Worm (Caenorhabditis elegans) whole organism, L1 larva: ENCODE results near the gene F52C12.6.

ENCODE experiments used
- F16B12.6 ChIP-seq: fragments of 150-350 bp; optimal IDR thresholded peaks from 2 replicates; lab custom pipeline; 2014; ENCODE audit warnings: missing biosample characterization, missing genetic modification characterization
- ama-1 ChIP-seq: fragments of 150-350 bp; optimal IDR thresholded peaks from 2 replicates; lab custom pipeline; 2014
- ceh-63 ChIP-seq: fragments of 200-800 bp; sonication (Bioruptor generic); optimal IDR thresholded peaks from 2 replicates; lab custom pipeline; 2018; ENCODE audit warnings: mild to moderate bottlenecking, missing genetic modification characterization, missing compliant biosample characterization
- ceh-8 ChIP-seq: fragments of 200-800 bp; sonication (Bioruptor generic); optimal IDR thresholded peaks from 2 replicates; lab custom pipeline; 2018; ENCODE audit warnings: mild to moderate bottlenecking, missing genetic modification characterization, moderate library complexity, missing compliant biosample characterization
- ceh-82 ChIP-seq, 3 experiments: fragments of 150-350 bp in 1 of 3; sonication (generic microtip) in 2 of 3; optimal IDR thresholded peaks; 2 replicates each; lab custom pipeline; 2014 to 2017; ENCODE audit warnings: missing biosample characterization in 3 of 3, missing genetic modification characterization in 3 of 3
- ceh-88 ChIP-seq: fragments of 200-800 bp; sonication (Bioruptor generic); IDR thresholded peaks from 2 replicates; pipeline ENCODE4 v1.3.6; 2022; ENCODE audit warnings: missing genetic modification characterization, missing compliant biosample characterization
- dpl-1 ChIP-seq, 3 experiments: fragments of 150-350 bp in 2 of 3; sonication (generic microtip) in 1 of 3; optimal IDR thresholded peaks; 2 replicates each; lab custom pipeline; 2014 to 2017; ENCODE audit warnings: missing biosample characterization in 3 of 3, missing genetic modification characterization in 3 of 3, missing genetic modification reagents in 3 of 3
- dsc-1 ChIP-seq: sonication (generic microtip); optimal IDR thresholded peaks from 2 replicates; lab custom pipeline; 2016; ENCODE audit warnings: mild to moderate bottlenecking, missing genetic modification characterization, missing compliant biosample characterization
- efl-1 ChIP-seq, 4 experiments: fragments of 150-350 bp; optimal IDR thresholded peaks in 3 of 4; peaks in 1 of 4; 1 replicate in 1 of 4; 2 replicates in 3 of 4; lab custom pipeline; 2014; ENCODE audit warnings: missing biosample characterization in 2 of 4, missing genetic modification characterization in 2 of 4, missing genetic modification reagents in 2 of 4
- fkh-10 ChIP-seq: sonication (generic microtip); optimal IDR thresholded peaks from 2 replicates; lab custom pipeline; 2017; ENCODE audit warnings: missing biosample characterization, missing genetic modification reagents, missing genetic modification characterization
- fkh-8 ChIP-seq: sonication (generic microtip); optimal IDR thresholded peaks from 2 replicates; lab custom pipeline; 2016; ENCODE audit warnings: mild to moderate bottlenecking, missing genetic modification characterization, missing compliant biosample characterization
- hlh-4 ChIP-seq: sonication (generic microtip); optimal IDR thresholded peaks from 2 replicates; lab custom pipeline; 2016; ENCODE audit warnings: mild to moderate bottlenecking, missing genetic modification characterization, missing compliant biosample characterization
- irx-1 ChIP-seq: sonication (generic microtip); optimal IDR thresholded peaks from 2 replicates; lab custom pipeline; 2016; ENCODE audit warnings: missing genetic modification characterization, missing compliant biosample characterization
- lin-13 ChIP-seq: fragments of 150-350 bp; optimal IDR thresholded peaks from 2 replicates; lab custom pipeline; 2014; ENCODE audit warnings: missing biosample characterization, missing genetic modification reagents, missing genetic modification characterization
- lin-14 ChIP-seq: fragments of 200-800 bp; sonication (Bioruptor generic); optimal IDR thresholded peaks from 2 replicates; lab custom pipeline; 2018; ENCODE audit warnings: mild to moderate bottlenecking, missing genetic modification characterization, moderate library complexity, missing compliant biosample characterization
- lin-15B ChIP-seq: fragments of 150-350 bp; sonication (generic microtip); optimal IDR thresholded peaks from 3 replicates; lab custom pipeline; 2014; ENCODE audit warnings: missing biosample characterization, missing genetic modification characterization
- lin-35 ChIP-seq, 2 experiments: fragments of 150-350 bp; optimal IDR thresholded peaks; 2 replicates each; lab custom pipeline; 2014; ENCODE audit warnings: missing biosample characterization in 2 of 2, missing genetic modification characterization in 2 of 2, missing genetic modification reagents in 2 of 2
- lsy-2 ChIP-seq, 2 experiments: fragments of 150-350 bp; optimal IDR thresholded peaks; 2 replicates each; lab custom pipeline; 2014; ENCODE audit warnings: missing biosample characterization in 2 of 2, missing genetic modification characterization in 2 of 2
- mep-1 ChIP-seq: fragments of 150-350 bp; optimal IDR thresholded peaks from 2 replicates; lab custom pipeline; 2014; ENCODE audit warnings: missing biosample characterization, missing genetic modification characterization
- nhr-28 ChIP-seq: fragments of 150-350 bp; optimal IDR thresholded peaks from 2 replicates; lab custom pipeline; 2014; ENCODE audit warnings: missing biosample characterization, missing genetic modification characterization
- nhr-71 ChIP-seq: sonication (generic microtip); optimal IDR thresholded peaks from 2 replicates; lab custom pipeline; 2016; ENCODE audit warnings: mild to moderate bottlenecking, missing genetic modification characterization, moderate library complexity, missing compliant biosample characterization
- nhr-76 ChIP-seq: sonication (generic microtip); optimal IDR thresholded peaks from 2 replicates; lab custom pipeline; 2017; ENCODE audit warnings: missing biosample characterization, missing genetic modification characterization
- nhr-84 ChIP-seq: sonication (generic microtip); optimal IDR thresholded peaks from 2 replicates; lab custom pipeline; 2017; ENCODE audit warnings: missing biosample characterization, missing genetic modification characterization
- nhr-85 ChIP-seq: sonication (generic microtip); peaks from one replicate; lab custom pipeline; 2016; ENCODE audit warnings: missing genetic modification characterization, inconsistent platforms, missing compliant biosample characterization
- nhr-90 ChIP-seq: sonication (generic microtip); optimal IDR thresholded peaks from 2 replicates; lab custom pipeline; 2016; ENCODE audit warnings: mild to moderate bottlenecking, missing genetic modification characterization, missing compliant biosample characterization; ENCODE audit not compliant: poor library complexity
- pax-3 ChIP-seq: fragments of 200-800 bp; sonication (Bioruptor generic); optimal IDR thresholded peaks from 2 replicates; lab custom pipeline; 2018; ENCODE audit warnings: mild to moderate bottlenecking, missing genetic modification characterization, moderate library complexity, missing compliant biosample characterization
- pqm-1 ChIP-seq: sonication (generic microtip); optimal IDR thresholded peaks from 3 replicates; lab custom pipeline; 2017; ENCODE audit warnings: missing biosample characterization, missing genetic modification characterization
- snu-23 ChIP-seq: sonication (generic microtip); optimal IDR thresholded peaks from 2 replicates; lab custom pipeline; 2016; ENCODE audit warnings: missing genetic modification characterization, missing compliant biosample characterization
- swsn-7 ChIP-seq: sonication (generic microtip); optimal IDR thresholded peaks from 2 replicates; lab custom pipeline; 2016; ENCODE audit warnings: missing genetic modification characterization, missing compliant biosample characterization
- tbx-2 ChIP-seq: sonication (generic microtip); optimal IDR thresholded peaks from 2 replicates; lab custom pipeline; 2016; ENCODE audit warnings: missing genetic modification characterization, missing compliant biosample characterization
- unc-62 ChIP-seq: fragments of 150-350 bp; optimal IDR thresholded peaks from 2 replicates; lab custom pipeline; 2014; ENCODE audit warnings: missing biosample characterization, missing genetic modification reagents, missing genetic modification characterization
- unc-86 ChIP-seq: sonication (generic microtip); optimal IDR thresholded peaks from 2 replicates; lab custom pipeline; 2016; ENCODE audit warnings: missing genetic modification characterization, missing compliant biosample characterization
- vab-15 ChIP-seq: sonication (generic microtip); optimal IDR thresholded peaks from 2 replicates; lab custom pipeline; 2017; ENCODE audit warnings: missing genotype, mild to moderate bottlenecking, missing genetic modification characterization, missing compliant biosample characterization
- xbp-1 ChIP-seq: sonication (generic microtip); optimal IDR thresholded peaks from 2 replicates; lab custom pipeline; 2016; ENCODE audit warnings: missing genetic modification characterization, missing compliant biosample characterization
- ztf-11 ChIP-seq, 2 experiments: sonication (generic microtip); optimal IDR thresholded peaks; 2 replicates each; lab custom pipeline; 2016 to 2017; ENCODE audit warnings: missing genetic modification characterization in 2 of 2, missing biosample characterization in 1 of 2, missing compliant biosample characterization in 1 of 2
- ztf-4 ChIP-seq: fragments of 150-350 bp; optimal IDR thresholded peaks from 2 replicates; lab custom pipeline; 2014; ENCODE audit warnings: missing biosample characterization, missing genetic modification characterization

The F52C12.6 gene

DNA sequence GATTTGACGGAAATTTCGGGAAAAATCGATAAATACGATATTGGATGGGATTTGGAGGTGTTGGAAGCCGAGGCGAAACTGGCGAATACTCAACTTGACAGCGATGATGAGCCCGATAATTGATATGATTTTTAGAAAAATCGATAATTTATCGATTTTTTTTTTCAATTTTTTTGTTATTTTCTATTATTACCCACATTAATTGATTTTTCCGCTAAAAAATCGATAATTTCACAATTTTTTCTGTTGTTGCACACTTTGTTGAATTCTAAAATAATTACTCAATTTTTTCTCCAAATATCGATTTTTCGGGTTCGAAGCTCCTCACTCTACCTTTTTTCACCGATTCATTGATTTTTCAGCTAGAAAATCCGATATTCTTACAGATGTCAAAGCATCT lies 12.8 kb downstream of the F52C12.6 start, which contains the start of gene Y48A5A.3:
Y48A5A.3 (plus strand) TSS at position 385 of the 400 bp plus-strand sequence.
- no peak for TF ChIP-seq dsc-1 (tag; lab: Kevin White, UChicago)
- TF ChIP-seq pqm-1 (tag; lab: Kevin White, UChicago) = no peak
- TF ChIP-seq fkh-10 (GFP tag; lab: Kevin White, UChicago) = no peak
- TF ChIP-seq irx-1 (tag; lab: Kevin White, UChicago) = no peak
- TF ChIP-seq swsn-7 (tag; lab: Kevin White, UChicago) = no peak
- TF ChIP-seq lin-15B (tag; lab: Kevin White, UChicago) = no peak

DNA sequence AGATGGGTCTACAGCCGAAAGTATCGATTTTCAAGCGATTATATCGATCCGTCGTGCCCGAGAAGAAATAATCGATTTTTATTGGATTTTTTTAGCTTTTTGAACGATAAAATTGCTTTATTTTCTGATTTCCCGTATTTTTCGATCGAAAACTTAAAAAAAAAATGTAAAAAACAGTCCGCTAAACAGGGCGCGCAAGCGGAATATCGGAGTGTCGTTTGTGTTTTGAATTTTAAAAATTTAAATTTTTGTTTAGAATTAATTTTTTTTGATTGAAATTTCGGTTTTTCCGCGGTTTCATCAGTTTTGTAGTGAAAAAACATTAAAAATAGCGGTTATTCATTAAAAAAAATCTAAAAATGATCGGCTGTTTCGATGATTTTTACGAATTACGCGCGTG lies 13.6 kb downstream of the F52C12.6 start:
- TF ChIP-seq nhr-84 (tag; lab: Kevin White, UChicago) = no peak
- TF ChIP-seq nhr-90 = no peak

DNA sequence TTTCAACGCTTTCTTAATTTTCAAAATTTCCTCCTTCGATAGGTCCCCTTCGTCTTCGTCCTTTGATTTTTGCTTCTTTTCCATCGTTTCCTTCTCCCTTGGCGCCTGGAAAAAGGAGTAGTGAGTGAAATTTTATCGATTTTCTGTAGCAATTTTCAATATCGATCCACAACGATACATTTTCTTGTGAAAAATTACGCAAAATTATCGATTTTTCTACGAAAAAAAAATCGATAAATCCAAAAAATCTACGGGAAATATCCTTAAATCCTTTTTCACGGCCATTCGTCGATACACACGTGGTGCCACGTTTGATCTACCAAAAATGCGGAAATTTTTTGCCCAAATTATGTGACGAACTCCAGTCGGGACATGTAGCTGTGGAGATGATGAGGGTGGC lies 14.6 kb downstream of the F52C12.6 start:
- TF ChIP-seq nhr-28 (tag; lab: Kevin White, UChicago) (no peak), ceh-8 (GFP tag; lab: Kevin White, UChicago) (no peak), nhr-71 (tag; lab: Kevin White, UChicago) (no peak), nhr-84 (tag; lab: Kevin White, UChicago) (no peak), ceh-88 (GFP tag; lab: Robert Waterston, UW) (no peak), ceh-63 (no peak)

DNA sequence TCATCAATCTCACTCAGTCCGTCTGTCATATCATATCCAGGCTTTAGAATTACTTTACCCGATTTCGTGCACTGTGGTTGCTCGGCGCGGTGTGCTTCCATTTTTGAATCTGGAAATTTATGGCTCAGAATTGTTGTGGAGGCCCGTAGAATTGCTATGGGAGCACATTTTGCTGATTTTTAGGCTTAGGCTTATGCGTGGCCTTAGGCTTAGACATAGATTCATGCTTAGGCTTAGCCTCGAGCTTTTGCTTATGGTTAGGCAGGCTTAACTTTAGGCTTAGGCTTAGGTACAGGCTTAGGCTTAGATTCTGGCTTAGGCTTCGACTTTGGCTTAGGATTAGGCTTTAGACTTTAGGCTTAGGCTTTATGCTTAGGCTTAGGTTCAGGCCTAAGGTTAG lies 15.8 kb downstream of the F52C12.6 start, which contains the start of gene Y76B12C.4:
Y76B12C.4 (minus strand) TSS at position 101 of the 400 bp plus-strand sequence.
- TF ChIP-seq efl-1 (optimal IDR thresholded peaks at IDR 0.05; lab: Kevin White, UChicago) = no peak
- no peak for TF ChIP-seq efl-1 (GFP tag; optimal IDR thresholded peaks at IDR 0.05 in 1 of 2; lab: Kevin White, UChicago)
- no peak for TF ChIP-seq dsc-1 (tag; lab: Kevin White, UChicago)
- no peak for TF ChIP-seq hlh-4 (tag; lab: Kevin White, UChicago)
- no peak for TF ChIP-seq ama-1 (lab: Kevin White, UChicago)
- no peak for TF ChIP-seq vab-15 (tag; lab: Kevin White, UChicago)
- TF ChIP-seq ztf-4 (tag; lab: Kevin White, UChicago) = no peak
- TF ChIP-seq lin-13 (GFP tag; lab: Kevin White, UChicago) = no peak

DNA sequence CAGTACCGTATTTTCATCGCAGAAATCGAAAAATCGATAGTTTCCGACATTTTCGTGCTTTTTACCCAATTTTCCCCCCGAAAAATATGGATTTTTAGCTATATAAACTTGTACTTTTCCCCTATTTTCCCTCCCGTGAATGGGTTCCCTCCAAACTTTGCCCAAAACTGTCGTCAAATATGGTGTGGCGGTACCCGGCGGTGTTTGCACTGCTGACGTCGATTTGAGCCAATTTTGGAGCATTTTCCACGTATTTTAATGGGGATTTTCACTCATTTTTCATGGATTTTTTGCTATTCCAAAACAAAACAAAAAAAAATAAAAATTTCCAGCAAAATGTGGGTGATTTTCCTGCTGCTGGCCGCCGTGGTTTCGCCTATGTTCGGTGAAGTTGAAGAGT lies 16.9 kb downstream of the F52C12.6 start, which contains the start of gene Y76B12C.3:
Y76B12C.3 (plus strand) TSS at position 334 of the 400 bp plus-strand sequence.
- TF ChIP-seq nhr-90 (no peak), fkh-8 (no peak), unc-62 (no peak), nhr-76 (no peak), nhr-85 (tag; lab: Kevin White, UChicago) (peak; percentile 52), F16B12.6 (tag; lab: Kevin White, UChicago) (peak; percentile 82), efl-1 (optimal IDR thresholded peaks at IDR 0.05; lab: Kevin White, UChicago) (peak; percentile 11 to 26), efl-1 (GFP tag; optimal IDR thresholded peaks at IDR 0.05 in 1 of 2; lab: Kevin White, UChicago) (peak; percentile 33 to 93), ceh-82 (tag; optimal IDR thresholded peaks at IDR 0.05; lab: Kevin White, UChicago) (peak in 1 of 3 experiments; percentile 4), dpl-1 (GFP tag; optimal IDR thresholded peaks at IDR 0.05; lab: Kevin White, UChicago) (peak in 2 of 3 experiments; percentile 32 to 44), fkh-10 (GFP tag; lab: Kevin White, UChicago) (no peak), tbx-2 (tag; lab: Kevin White, UChicago) (no peak), snu-23 (GFP tag; lab: Kevin White, UChicago) (peak; percentile 2), lin-35 (GFP tag; optimal IDR thresholded peaks at IDR 0.05; lab: Kevin White, UChicago) (peak; percentile 31 to 54), pax-3 (tag; lab: Kevin White, UChicago) (no peak), ztf-11 (tag; optimal IDR thresholded peaks at IDR 0.05; lab: Kevin White, UChicago) (no peak), unc-86 (tag; lab: Kevin White, UChicago) (no peak), ceh-63 (no peak), lsy-2 (tag; optimal IDR thresholded peaks at IDR 0.05; lab: Kevin White, UChicago) (peak in 1 of 2 experiments; percentile 44), mep-1 (tag; lab: Kevin White, UChicago) (peak; percentile 38), lin-14 (GFP tag; lab: Kevin White, UChicago) (no peak), xbp-1 (tag; lab: Kevin White, UChicago) (peak; percentile 99)
